Worm (Caenorhabditis elegans): ENCODE results near the gene phy-2.
"Not testable (repeated sequence)": the region's sequence is repeated elsewhere in the genome, so short reads cannot be mapped to it uniquely, and the experiment has no call there.

The phy-2 gene

DNA sequence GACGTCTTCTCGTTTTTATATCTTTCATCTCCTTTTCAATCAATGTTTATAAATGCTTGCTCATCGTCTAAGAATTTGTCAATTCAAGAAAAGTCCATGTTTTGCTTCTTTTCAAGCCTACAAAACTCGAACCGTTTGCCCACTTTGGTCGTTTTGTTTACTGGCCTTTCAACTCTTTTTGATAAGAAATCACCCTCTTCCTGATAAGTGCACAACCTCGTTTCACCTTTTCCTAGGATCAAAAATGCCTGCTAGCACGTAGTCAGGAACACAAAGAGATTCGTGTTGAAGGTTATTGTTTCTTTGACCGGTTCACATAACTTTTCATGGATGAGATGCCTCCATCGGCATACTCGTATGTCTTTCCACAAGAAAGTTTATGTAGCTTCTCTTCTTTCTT lies 19.2 kb downstream of the phy-2 start:
- TF ChIP-seq elt-2 (tag; optimal IDR thresholded peaks at IDR 0.05) (peak; percentile 65), unc-62 (GFP tag; optimal IDR thresholded peaks at IDR 0.05) (no peak), pqm-1 (tag; optimal IDR thresholded peaks at IDR 0.05) (peak; percentile 38)

DNA sequence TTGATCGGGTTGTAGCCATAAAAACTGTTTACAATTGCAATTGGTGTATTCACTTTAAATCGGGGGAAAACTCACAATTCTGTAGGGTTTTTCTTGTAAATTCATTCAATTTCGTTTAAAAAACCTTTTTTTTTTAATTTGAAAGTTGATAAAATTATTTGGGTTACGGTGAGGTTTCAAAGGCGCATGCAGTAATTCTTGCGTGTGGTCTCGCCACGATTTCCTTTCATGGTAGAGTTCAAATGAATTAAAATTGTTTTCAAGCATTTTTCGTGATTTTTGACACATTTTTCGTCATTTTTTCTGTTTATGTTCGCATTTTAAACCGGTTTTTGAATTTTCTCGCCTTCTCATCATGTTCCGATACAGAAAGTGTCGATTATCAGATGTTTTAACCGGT lies 21.1 kb downstream of the phy-2 start:
- TF ChIP-seq mml-1 (tag; optimal IDR thresholded peaks at IDR 0.05): no peak
- no peak for TF ChIP-seq ZK546.5 (tag; optimal IDR thresholded peaks at IDR 0.05)
- no peak for TF ChIP-seq ztf-4 (tag; optimal IDR thresholded peaks at IDR 0.05)

ce11 chrIV:12193338-12193737 lies 22.4 kb downstream of the phy-2 start:
- no peak for TF ChIP-seq nhr-12 (tag; optimal IDR thresholded peaks at IDR 0.05)

DNA sequence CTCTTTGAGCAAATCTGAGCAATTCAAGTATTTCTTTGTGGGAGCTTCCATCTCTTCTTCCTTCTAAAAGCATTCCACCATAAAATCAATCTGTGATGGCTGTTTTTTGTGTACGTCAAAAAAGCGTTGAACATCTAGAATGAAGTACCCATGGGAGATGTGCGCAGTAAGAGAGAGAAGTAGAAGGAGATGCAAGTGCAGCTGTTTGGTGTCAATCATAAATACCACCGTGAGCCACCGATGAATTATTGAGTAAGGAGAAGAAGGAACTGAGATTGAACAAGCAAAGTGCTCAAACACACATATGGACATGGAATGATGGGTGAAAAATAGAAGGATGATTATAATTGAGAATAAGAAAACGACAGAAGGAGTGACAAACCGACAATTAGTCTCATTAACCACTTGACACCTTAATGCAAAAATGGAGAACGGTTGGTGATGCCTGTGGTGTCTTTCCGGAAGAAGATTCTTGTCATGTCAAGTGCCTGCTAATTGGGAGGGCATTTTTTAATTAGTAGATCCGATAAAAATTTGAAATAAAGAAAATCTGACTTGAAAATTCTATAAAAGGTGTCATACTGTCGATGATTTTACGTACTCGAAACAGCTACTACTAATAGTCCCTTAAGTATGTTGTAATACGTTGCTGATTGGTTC lies 23.6 kb downstream of the phy-2 start:
- TF ChIP-seq daf-12 (tag; optimal IDR thresholded peaks at IDR 0.05) (no peak), ztf-4 (tag; optimal IDR thresholded peaks at IDR 0.05) (no peak), lin-39 (tag; optimal IDR thresholded peaks at IDR 0.05) (peak; percentile 28), ceh-16 (tag; optimal IDR thresholded peaks at IDR 0.05) (no peak), nhr-23 (tag; optimal IDR thresholded peaks at IDR 0.05) (no peak)

DNA sequence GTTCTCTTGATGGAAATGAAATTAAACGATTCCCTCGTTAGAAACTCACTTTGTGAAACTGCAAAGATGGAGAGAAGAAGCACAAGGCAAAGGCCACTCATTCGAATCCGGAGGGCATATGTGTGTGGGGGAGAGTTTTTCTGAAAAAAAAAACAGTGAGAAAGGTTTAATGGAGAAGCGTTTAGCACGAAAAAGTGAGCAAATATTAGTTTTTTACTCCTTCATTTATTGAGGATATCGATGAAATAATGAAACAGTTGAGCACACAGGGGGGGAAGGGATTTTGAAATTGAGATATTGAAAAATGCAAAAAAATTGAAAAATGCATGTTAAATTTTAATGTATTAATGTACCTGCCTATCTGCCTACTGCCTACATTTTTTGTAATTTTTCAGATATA lies 37.6 kb downstream of the phy-2 start, which contains the start of gene nlr-1:
nlr-1 (minus strand) TSS at position 101 of the 400 bp plus-strand sequence.
- not testable (repeated sequence) for TF ChIP-seq ceh-82 (tag; optimal IDR thresholded peaks at IDR 0.05); egl-27 (tag; optimal IDR thresholded peaks at IDR 0.05); nhr-43 (tag; optimal IDR thresholded peaks at IDR 0.05; ENCODE audit: poor library complexity, severe bottlenecking)

ce11 chrIV:12167944-12168343 lies 47.8 kb downstream of the phy-2 start, which contains the start of gene F20B10.3:
TSS of gene F20B10.3 (plus strand) at chrIV:12168244.
- no peak for TF ChIP-seq fkh-2 (tag; optimal IDR thresholded peaks at IDR 0.05)
- TF ChIP-seq zag-1 (tag; optimal IDR thresholded peaks at IDR 0.05): no peak
- TF ChIP-seq nhr-237 (tag; optimal IDR thresholded peaks at IDR 0.05): no peak
- TF ChIP-seq egl-27 (tag; optimal IDR thresholded peaks at IDR 0.05): no peak
- no peak for TF ChIP-seq lin-15B (tag; optimal IDR thresholded peaks at IDR 0.05)
- no peak for TF ChIP-seq ama-1 (optimal IDR thresholded peaks at IDR 0.05)
- no peak for TF ChIP-seq aly-2 (tag; optimal IDR thresholded peaks at IDR 0.05)
- no peak for TF ChIP-seq nhr-77 (tag; optimal IDR thresholded peaks at IDR 0.05)
- TF ChIP-seq mdl-1 (tag; optimal IDR thresholded peaks at IDR 0.05): no peak
- no peak for TF ChIP-seq nhr-11 (tag; optimal IDR thresholded peaks at IDR 0.05)

DNA sequence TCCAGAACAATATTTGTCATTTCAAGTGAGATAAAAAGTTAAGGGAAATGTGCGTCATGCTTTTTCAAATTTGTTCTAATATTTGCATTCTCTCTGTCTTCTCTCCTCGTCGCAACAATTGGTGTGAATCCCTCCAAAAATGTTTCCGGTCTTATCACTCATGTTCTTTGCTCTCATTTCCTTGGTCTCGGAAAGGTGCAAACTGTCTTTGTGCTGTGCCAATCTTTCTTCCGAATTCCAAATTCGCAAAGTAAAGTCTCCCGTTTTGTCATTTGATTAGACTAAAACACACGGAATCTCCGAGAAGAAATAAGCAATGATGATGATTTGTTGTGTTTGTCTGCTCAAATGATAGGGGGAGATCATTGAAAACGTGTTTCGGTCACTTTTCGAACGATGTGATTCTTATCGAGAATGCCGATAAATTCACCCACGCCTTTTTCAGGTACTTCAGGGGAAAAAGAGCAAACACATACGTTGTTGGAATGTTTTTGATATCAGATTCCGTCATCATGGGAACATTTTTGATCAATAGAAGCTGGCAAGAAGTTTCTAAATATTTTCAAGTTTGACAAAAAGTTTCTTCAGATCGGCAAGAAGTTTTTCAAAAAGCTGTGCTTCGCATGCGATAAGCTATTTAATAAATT lies 50.2 kb downstream of the phy-2 start:
- TF ChIP-seq lin-15B (tag; optimal IDR thresholded peaks at IDR 0.05) (no peak), pqm-1 (tag; optimal IDR thresholded peaks at IDR 0.05) (peak; percentile 45), unc-62 (GFP tag; optimal IDR thresholded peaks at IDR 0.05) (no peak), hmg-11 (tag; optimal IDR thresholded peaks at IDR 0.05) (no peak), ztf-4 (tag; optimal IDR thresholded peaks at IDR 0.05) (no peak), pha-4 (tag; optimal IDR thresholded peaks at IDR 0.05) (peak; percentile 49), elt-2 (tag; optimal IDR thresholded peaks at IDR 0.05) (peak; percentile 65), snpc-4 (tag; optimal IDR thresholded peaks at IDR 0.05) (no peak)

- TF ChIP-seq lin-39 (tag; optimal IDR thresholded peaks at IDR 0.05): no peak
Measured at ce11 chrIV:12162732-12163131, 53.1 kb downstream of the phy-2 start.
